Worm (Caenorhabditis elegans) whole organism, mixed stage, embryonic: ENCODE data around the gene C07H4.1.

Experiments
- M03D4.4 ChIP-seq: sonication (generic microtip); optimal IDR thresholded peaks from 2 replicates; lab custom pipeline; 2017; ENCODE audit warnings: mild to moderate bottlenecking, missing genetic modification characterization, missing compliant biosample characterization
- bed-3 ChIP-seq: fragments of 200-800 bp; sonication (Bioruptor generic); optimal IDR thresholded peaks from 3 replicates; lab custom pipeline; 2018; ENCODE audit warnings: mild to moderate bottlenecking, missing genetic modification characterization, moderate library complexity, missing compliant biosample characterization
- blmp-1 ChIP-seq: fragments of 150-350 bp; optimal IDR thresholded peaks from 2 replicates; lab custom pipeline; 2014; ENCODE audit warnings: missing biosample characterization, missing genetic modification characterization
- ceh-39 ChIP-seq: fragments of 150-350 bp; optimal IDR thresholded peaks from 2 replicates; lab custom pipeline; 2014; ENCODE audit warnings: missing biosample characterization, missing genetic modification characterization
- ceh-43 ChIP-seq: fragments of 200-800 bp; sonication (Bioruptor generic); optimal IDR thresholded peaks from 2 replicates; lab custom pipeline; 2018; ENCODE audit warnings: mild to moderate bottlenecking, missing genetic modification characterization, moderate library complexity, missing compliant biosample characterization
- ceh-83 ChIP-seq: fragments of 200-800 bp; sonication (Bioruptor generic); optimal IDR thresholded peaks from 2 replicates; lab custom pipeline; 2018; ENCODE audit warnings: mild to moderate bottlenecking, missing genetic modification characterization, missing compliant biosample characterization
- ces-1 ChIP-seq: fragments of 150-350 bp; optimal IDR thresholded peaks from 2 replicates; lab custom pipeline; 2014; ENCODE audit warnings: missing biosample characterization, missing genetic modification reagents, missing genetic modification characterization
- cnd-1 ChIP-seq: fragments of 200-800 bp; sonication (Bioruptor generic); optimal IDR thresholded peaks from 2 replicates; lab custom pipeline; 2018; ENCODE audit warnings: mild to moderate bottlenecking, missing genetic modification characterization, missing compliant biosample characterization
- drap-1 ChIP-seq: fragments of 200-800 bp; sonication (Bioruptor generic); optimal IDR thresholded peaks from 3 replicates; lab custom pipeline; 2018; ENCODE audit warnings: mild to moderate bottlenecking, missing genetic modification characterization, missing compliant biosample characterization
- elt-1 ChIP-seq: sonication (generic microtip); optimal IDR thresholded peaks from 2 replicates; lab custom pipeline; 2017; ENCODE audit warnings: missing genetic modification characterization, mild to moderate bottlenecking, missing compliant biosample characterization, antibody characterized with exemption, moderate library complexity, borderline replicate concordance; ENCODE audit not compliant: insufficient read depth
- flh-1 ChIP-seq: fragments of 200-800 bp; sonication (Bioruptor generic); optimal IDR thresholded peaks from 2 replicates; lab custom pipeline; 2018; ENCODE audit warnings: mild to moderate bottlenecking, missing genetic modification characterization, moderate library complexity, missing compliant biosample characterization
- hlh-1 ChIP-seq: fragments of 150-350 bp; optimal IDR thresholded peaks from 2 replicates; lab custom pipeline; 2014; ENCODE audit warnings: missing biosample characterization, missing genetic modification reagents, missing genetic modification characterization
- lin-13 ChIP-seq: fragments of 150-350 bp; optimal IDR thresholded peaks from 2 replicates; lab custom pipeline; 2014; ENCODE audit warnings: missing biosample characterization, missing genetic modification characterization
- lsy-2 ChIP-seq: fragments of 150-350 bp; optimal IDR thresholded peaks from 2 replicates; lab custom pipeline; 2014; ENCODE audit warnings: missing biosample characterization, missing genetic modification characterization
- mab-5 ChIP-seq: fragments of 150-350 bp; optimal IDR thresholded peaks from 2 replicates; lab custom pipeline; 2014; ENCODE audit warnings: missing biosample characterization, missing genetic modification characterization
- mep-1 ChIP-seq: fragments of 150-350 bp; optimal IDR thresholded peaks from 2 replicates; lab custom pipeline; 2017; ENCODE audit warnings: missing biosample characterization, missing genetic modification reagents, missing genetic modification characterization, inconsistent platforms
- mls-2 ChIP-seq: sonication (generic microtip); optimal IDR thresholded peaks from 2 replicates; lab custom pipeline; 2016; ENCODE audit warnings: mild to moderate bottlenecking, missing genetic modification characterization, moderate library complexity, missing compliant biosample characterization
- nhr-12 ChIP-seq: fragments of 150-350 bp; optimal IDR thresholded peaks from 2 replicates; lab custom pipeline; 2014; ENCODE audit warnings: missing biosample characterization, missing genetic modification characterization
- nhr-237 ChIP-seq: fragments of 150-350 bp; optimal IDR thresholded peaks from 2 replicates; lab custom pipeline; 2014; ENCODE audit warnings: missing biosample characterization, missing genetic modification characterization
- pha-4 ChIP-seq: fragments of 150-350 bp; optimal IDR thresholded peaks from 2 replicates; lab custom pipeline; 2018; ENCODE audit warnings: missing biosample characterization, missing genetic modification reagents, missing genetic modification characterization
- sptf-1 ChIP-seq: sonication (generic microtip); optimal IDR thresholded peaks from 2 replicates; lab custom pipeline; 2017; ENCODE audit warnings: mild to moderate bottlenecking, missing genetic modification characterization, moderate library complexity, missing compliant biosample characterization
- tbx-8 ChIP-seq: fragments of 200-800 bp; sonication (Bioruptor generic); optimal IDR thresholded peaks from 2 replicates; lab custom pipeline; 2018; ENCODE audit warnings: mild to moderate bottlenecking, missing genetic modification characterization, moderate library complexity, missing compliant biosample characterization
- unc-120 ChIP-seq: sonication (generic microtip); optimal IDR thresholded peaks from 2 replicates; lab custom pipeline; 2017; ENCODE audit warnings: missing genetic modification characterization, missing compliant biosample characterization; ENCODE audit not compliant: poor library complexity, severe bottlenecking
- unc-39 ChIP-seq: fragments of 150-350 bp; optimal IDR thresholded peaks from 2 replicates; lab custom pipeline; 2014; ENCODE audit warnings: missing biosample characterization, missing genetic modification characterization
- unc-62 ChIP-seq: fragments of 150-350 bp; optimal IDR thresholded peaks from 2 replicates; lab custom pipeline; 2014; ENCODE audit warnings: missing biosample characterization, missing genetic modification reagents, missing genetic modification characterization
- ztf-11 ChIP-seq: fragments of 150-350 bp; optimal IDR thresholded peaks from 2 replicates; lab custom pipeline; 2014; ENCODE audit warnings: missing biosample characterization, missing genetic modification characterization

C07H4.1 gene

ce11 chrII:9112851-9113250 is 19.4 kb upstream of the C07H4.1 start, which contains the start of gene jun-1:
jun-1 (plus strand) TSS chrII:9113157.
- peak; percentile 76 for TF ChIP-seq ces-1 (GFP tag; lab: Kevin White, UChicago)
- no peak for TF ChIP-seq lin-13 (tag; lab: Kevin White, UChicago)
- TF ChIP-seq pha-4 = peak; percentile 35
- TF ChIP-seq mep-1 (tag; lab: Kevin White, UChicago) = peak; percentile 19
- TF ChIP-seq unc-120 (tag; lab: Kevin White, UChicago) = peak; percentile 83
- no peak for TF ChIP-seq ceh-39 (tag; lab: Kevin White, UChicago)
- no peak for TF ChIP-seq drap-1
- no peak for TF ChIP-seq cnd-1 (tag; lab: Kevin White, UChicago)
- peak; percentile 89 for TF ChIP-seq unc-62
- no peak for TF ChIP-seq nhr-12 (tag; lab: Kevin White, UChicago)
- no peak for TF ChIP-seq blmp-1 (tag; lab: Kevin White, UChicago)
- peak; percentile 48 for TF ChIP-seq lsy-2 (tag; lab: Kevin White, UChicago)
- TF ChIP-seq mls-2 (tag; lab: Kevin White, UChicago) = peak; percentile 32
- TF ChIP-seq nhr-237 (tag; lab: Kevin White, UChicago) = peak; percentile 95
- no peak for TF ChIP-seq ceh-43 (GFP tag; lab: Kevin White, UChicago)
- TF ChIP-seq, all 35 proteins: peak for 8

- TF ChIP-seq pha-4 (no peak), M03D4.4 (no peak), hlh-1 (tag; lab: Kevin White, UChicago) (no peak), bed-3 (GFP tag; lab: Kevin White, UChicago) (no peak), mep-1 (tag; lab: Kevin White, UChicago) (no peak), elt-1 (tag; lab: Kevin White, UChicago) (no peak), drap-1 (no peak), unc-120 (tag; lab: Kevin White, UChicago) (no peak), lin-13 (tag; lab: Kevin White, UChicago) (no peak), ztf-11 (no peak), cnd-1 (tag; lab: Kevin White, UChicago) (no peak), unc-39 (tag; lab: Kevin White, UChicago) (no peak), ceh-43 (GFP tag; lab: Kevin White, UChicago) (no peak), flh-1 (no peak), blmp-1 (tag; lab: Kevin White, UChicago) (no peak), nhr-237 (tag; lab: Kevin White, UChicago) (no peak), tbx-8 (GFP tag; lab: Kevin White, UChicago) (no peak), ces-1 (GFP tag; lab: Kevin White, UChicago) (no peak), sptf-1 (tag; lab: Kevin White, UChicago) (no peak)
Observed at ce11 chrII:9111471-9112016, 18.1 kb upstream of the C07H4.1 start.

ce11 chrII:9108905-9109551 is 15.5 kb upstream of the C07H4.1 start, which contains the start of gene T24H10.4:
T24H10.4 (plus strand) TSS chrII:9109534.
- TF ChIP-seq ceh-83 = no peak
- no peak for TF ChIP-seq bed-3 (GFP tag; lab: Kevin White, UChicago)
- peak; percentile 19 for TF ChIP-seq ces-1 (GFP tag; lab: Kevin White, UChicago)
- no peak for TF ChIP-seq mab-5 (tag; lab: Kevin White, UChicago)
- no peak for TF ChIP-seq flh-1
- TF ChIP-seq tbx-8 (GFP tag; lab: Kevin White, UChicago) = no peak
- no peak for TF ChIP-seq unc-120 (tag; lab: Kevin White, UChicago)
- TF ChIP-seq mls-2 (tag; lab: Kevin White, UChicago) = no peak
- TF ChIP-seq elt-1 (tag; lab: Kevin White, UChicago) = no peak

- TF ChIP-seq ces-1 (GFP tag; lab: Kevin White, UChicago) (peak; percentile 6), ztf-11 (no peak)
Observed at ce11 chrII:9108443-9108842, 15.0 kb upstream of the C07H4.1 start, which contains the start of gene dnj-23. dnj-23 (minus strand) TSS chrII:9108600.

- TF ChIP-seq unc-62 (no peak), ces-1 (GFP tag; lab: Kevin White, UChicago) (peak; percentile 76)
Observed at ce11 chrII:9107095-9107769, 13.7 kb upstream of the C07H4.1 start, which contains the start of gene dyrb-1. dyrb-1 (minus strand) TSS chrII:9107145.
